Worm (Caenorhabditis elegans) whole organism, L1 larva: ENCODE measurements around the gene B0294.3.

ENCODE experiments used
- alr-1 ChIP-seq: fragments of 200-800 bp; sonication (Bioruptor generic); optimal IDR thresholded peaks from 2 replicates; lab custom pipeline; 2018; ENCODE audit warnings: borderline replicate concordance, mild to moderate bottlenecking, missing genetic modification characterization, missing compliant biosample characterization
- ceh-63 ChIP-seq: fragments of 200-800 bp; sonication (Bioruptor generic); optimal IDR thresholded peaks from 2 replicates; lab custom pipeline; 2018; ENCODE audit warnings: mild to moderate bottlenecking, missing genetic modification characterization, missing compliant biosample characterization
- ceh-8 ChIP-seq: fragments of 200-800 bp; sonication (Bioruptor generic); optimal IDR thresholded peaks from 2 replicates; lab custom pipeline; 2018; ENCODE audit warnings: mild to moderate bottlenecking, missing genetic modification characterization, moderate library complexity, missing compliant biosample characterization
- ceh-82 ChIP-seq, 3 experiments: fragments of 150-350 bp in 1 of 3; sonication (generic microtip) in 2 of 3; optimal IDR thresholded peaks; 2 replicates each; lab custom pipeline; 2014 to 2017; ENCODE audit warnings: missing biosample characterization in 3 of 3, missing genetic modification characterization in 3 of 3
- ceh-88 ChIP-seq: fragments of 200-800 bp; sonication (Bioruptor generic); IDR thresholded peaks from 2 replicates; pipeline ENCODE4 v1.3.6; 2022; ENCODE audit warnings: missing genetic modification characterization, missing compliant biosample characterization
- dpl-1 ChIP-seq, 3 experiments: fragments of 150-350 bp in 2 of 3; sonication (generic microtip) in 1 of 3; optimal IDR thresholded peaks; 2 replicates each; lab custom pipeline; 2014 to 2017; ENCODE audit warnings: missing biosample characterization in 3 of 3, missing genetic modification characterization in 3 of 3, missing genetic modification reagents in 3 of 3
- dsc-1 ChIP-seq: sonication (generic microtip); optimal IDR thresholded peaks from 2 replicates; lab custom pipeline; 2016; ENCODE audit warnings: mild to moderate bottlenecking, missing genetic modification characterization, missing compliant biosample characterization
- efl-1 ChIP-seq, 4 experiments: fragments of 150-350 bp; optimal IDR thresholded peaks in 3 of 4; peaks in 1 of 4; 1 replicate in 1 of 4; 2 replicates in 3 of 4; lab custom pipeline; 2014; ENCODE audit warnings: missing biosample characterization in 2 of 4, missing genetic modification characterization in 2 of 4, missing genetic modification reagents in 2 of 4
- efl-3 ChIP-seq: fragments of 200-800 bp; sonication (Bioruptor generic); optimal IDR thresholded peaks from 2 replicates; lab custom pipeline; 2018; ENCODE audit warnings: mild to moderate bottlenecking, missing genetic modification characterization, missing compliant biosample characterization
- egl-13 ChIP-seq: sonication (generic microtip); optimal IDR thresholded peaks from 2 replicates; lab custom pipeline; 2016; ENCODE audit warnings: missing genotype, missing genetic modification reagents, missing genetic modification characterization, missing compliant biosample characterization
- elt-2 ChIP-seq: sonication (generic microtip); optimal IDR thresholded peaks from 2 replicates; lab custom pipeline; 2016; ENCODE audit warnings: missing genetic modification characterization, mild to moderate bottlenecking, inconsistent platforms, missing compliant biosample characterization, missing genetic modification reagents
- elt-3 ChIP-seq, 6 experiments: fragments of 150-350 bp in 1 of 6; sonication (generic microtip); optimal IDR thresholded peaks; 2 replicates each; lab custom pipeline; 2017 to 2018; ENCODE audit warnings: missing biosample characterization in 6 of 6, missing genetic modification characterization in 6 of 6, inconsistent platforms in 1 of 6
- hlh-4 ChIP-seq: sonication (generic microtip); optimal IDR thresholded peaks from 2 replicates; lab custom pipeline; 2016; ENCODE audit warnings: mild to moderate bottlenecking, missing genetic modification characterization, missing compliant biosample characterization
- irx-1 ChIP-seq: sonication (generic microtip); optimal IDR thresholded peaks from 2 replicates; lab custom pipeline; 2016; ENCODE audit warnings: missing genetic modification characterization, missing compliant biosample characterization
- jun-1 ChIP-seq: fragments of 150-350 bp; optimal IDR thresholded peaks from 2 replicates; lab custom pipeline; 2014; ENCODE audit warnings: missing biosample characterization, missing genetic modification reagents, missing genetic modification characterization
- lin-35 ChIP-seq, 2 experiments: fragments of 150-350 bp; optimal IDR thresholded peaks; 2 replicates each; lab custom pipeline; 2014; ENCODE audit warnings: missing biosample characterization in 2 of 2, missing genetic modification characterization in 2 of 2, missing genetic modification reagents in 2 of 2
- lir-3 ChIP-seq: sonication (generic microtip); optimal IDR thresholded peaks from 2 replicates; lab custom pipeline; 2016; ENCODE audit warnings: mild to moderate bottlenecking, missing genetic modification characterization, moderate library complexity, missing compliant biosample characterization; ENCODE audit not compliant: poor library complexity
- lsy-2 ChIP-seq, 2 experiments: fragments of 150-350 bp; optimal IDR thresholded peaks; 2 replicates each; lab custom pipeline; 2014; ENCODE audit warnings: missing biosample characterization in 2 of 2, missing genetic modification characterization in 2 of 2
- mdl-1 ChIP-seq, 2 experiments: fragments of 150-350 bp; optimal IDR thresholded peaks; 2 replicates each; lab custom pipeline; 2014 to 2017; ENCODE audit warnings: missing biosample characterization in 2 of 2, missing genetic modification characterization in 2 of 2, inconsistent platforms in 1 of 2
- mef-2 ChIP-seq: fragments of 150-350 bp; optimal IDR thresholded peaks from 2 replicates; lab custom pipeline; 2014; ENCODE audit warnings: missing biosample characterization, missing genetic modification characterization
- mep-1 ChIP-seq: fragments of 150-350 bp; optimal IDR thresholded peaks from 2 replicates; lab custom pipeline; 2014; ENCODE audit warnings: missing biosample characterization, missing genetic modification characterization
- nhr-11 ChIP-seq: fragments of 150-350 bp; optimal IDR thresholded peaks from 2 replicates; lab custom pipeline; 2014; ENCODE audit warnings: missing biosample characterization, missing genetic modification characterization
- nhr-12 ChIP-seq: sonication (generic microtip); optimal IDR thresholded peaks from 2 replicates; lab custom pipeline; 2017; ENCODE audit warnings: missing biosample characterization, missing genetic modification characterization
- nhr-20 ChIP-seq: sonication (generic microtip); optimal IDR thresholded peaks from 2 replicates; lab custom pipeline; 2016; ENCODE audit warnings: mild to moderate bottlenecking, missing genetic modification characterization, missing compliant biosample characterization
- nhr-47 ChIP-seq: sonication (generic microtip); optimal IDR thresholded peaks from 2 replicates; lab custom pipeline; 2016; ENCODE audit warnings: mild to moderate bottlenecking, missing genetic modification characterization, moderate library complexity, missing compliant biosample characterization
- nhr-71 ChIP-seq: sonication (generic microtip); optimal IDR thresholded peaks from 2 replicates; lab custom pipeline; 2016; ENCODE audit warnings: mild to moderate bottlenecking, missing genetic modification characterization, moderate library complexity, missing compliant biosample characterization
- nhr-85 ChIP-seq: sonication (generic microtip); peaks from one replicate; lab custom pipeline; 2016; ENCODE audit warnings: missing genetic modification characterization, inconsistent platforms, missing compliant biosample characterization
- pag-3 ChIP-seq: sonication (generic microtip); optimal IDR thresholded peaks from 2 replicates; lab custom pipeline; 2017; ENCODE audit warnings: missing genetic modification characterization, mild to moderate bottlenecking, missing compliant biosample characterization, antibody characterized with exemption, borderline replicate concordance; ENCODE audit not compliant: insufficient read depth
- rnt-1 ChIP-seq: sonication (generic microtip); optimal IDR thresholded peaks from 2 replicates; lab custom pipeline; 2016; ENCODE audit warnings: mild to moderate bottlenecking, missing genetic modification characterization, moderate library complexity, missing compliant biosample characterization
- skn-1 ChIP-seq: fragments of 150-350 bp; optimal IDR thresholded peaks from 2 replicates; lab custom pipeline; 2014; ENCODE audit warnings: missing biosample characterization, missing genetic modification characterization
- snu-23 ChIP-seq: sonication (generic microtip); optimal IDR thresholded peaks from 2 replicates; lab custom pipeline; 2016; ENCODE audit warnings: missing genetic modification characterization, missing compliant biosample characterization
- sox-4 ChIP-seq: sonication (generic microtip); optimal IDR thresholded peaks from 2 replicates; lab custom pipeline; 2016; ENCODE audit warnings: missing genetic modification characterization, missing compliant biosample characterization
- swsn-7 ChIP-seq: sonication (generic microtip); optimal IDR thresholded peaks from 2 replicates; lab custom pipeline; 2016; ENCODE audit warnings: missing genetic modification characterization, missing compliant biosample characterization
- tbx-2 ChIP-seq: sonication (generic microtip); optimal IDR thresholded peaks from 2 replicates; lab custom pipeline; 2016; ENCODE audit warnings: missing genetic modification characterization, missing compliant biosample characterization
- tlp-1 ChIP-seq: fragments of 150-350 bp; optimal IDR thresholded peaks from 2 replicates; lab custom pipeline; 2014; ENCODE audit warnings: missing biosample characterization, missing genetic modification characterization
- unc-86 ChIP-seq: sonication (generic microtip); optimal IDR thresholded peaks from 2 replicates; lab custom pipeline; 2016; ENCODE audit warnings: missing genetic modification characterization, missing compliant biosample characterization
- xbp-1 ChIP-seq: sonication (generic microtip); optimal IDR thresholded peaks from 2 replicates; lab custom pipeline; 2016; ENCODE audit warnings: missing genetic modification characterization, missing compliant biosample characterization
- zag-1 ChIP-seq: fragments of 150-350 bp; optimal IDR thresholded peaks from 2 replicates; lab custom pipeline; 2014; ENCODE audit warnings: missing biosample characterization, missing genetic modification characterization
- zip-4 ChIP-seq: fragments of 200-800 bp; sonication (Bioruptor generic); optimal IDR thresholded peaks from 2 replicates; lab custom pipeline; 2018; ENCODE audit warnings: mild to moderate bottlenecking, missing genetic modification characterization, moderate library complexity, missing compliant biosample characterization
- ztf-11 ChIP-seq, 2 experiments: sonication (generic microtip); optimal IDR thresholded peaks; 2 replicates each; lab custom pipeline; 2016 to 2017; ENCODE audit warnings: missing genetic modification characterization in 2 of 2, missing biosample characterization in 1 of 2, missing compliant biosample characterization in 1 of 2

B0294.3 gene

DNA sequence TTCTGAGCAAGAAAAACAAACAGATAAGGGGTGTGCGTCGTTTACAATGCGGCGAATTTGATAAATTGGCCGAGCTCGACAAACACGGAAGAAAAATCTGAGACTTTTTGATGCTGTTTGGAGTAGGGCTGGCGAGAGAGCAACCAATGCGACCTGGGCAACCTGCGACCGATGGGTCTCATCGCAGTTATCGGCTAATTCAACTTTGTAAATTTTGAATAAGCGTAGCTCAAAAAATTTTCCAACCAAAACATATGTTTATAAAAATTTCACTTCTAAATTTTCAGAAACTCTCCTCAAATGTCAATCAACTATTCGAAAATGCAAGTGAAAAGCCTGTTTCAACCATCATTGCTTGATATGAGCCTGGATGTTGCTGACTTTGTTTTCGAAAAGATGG is at the start of gene B0294.3:
Gene B0294.3 (plus strand): TSS at position 301 of the 400 bp plus-strand sequence.
- TF ChIP-seq ztf-11 (tag; optimal IDR thresholded peaks at IDR 0.05; lab: Kevin White, UChicago) (no peak), mdl-1 (tag; optimal IDR thresholded peaks at IDR 0.05; lab: Kevin White, UChicago) (no peak), efl-3 (GFP tag; lab: Kevin White, UChicago) (no peak), irx-1 (tag; lab: Kevin White, UChicago) (no peak), elt-2 (no peak), lsy-2 (tag; optimal IDR thresholded peaks at IDR 0.05; lab: Kevin White, UChicago) (no peak), zip-4 (GFP tag; lab: Kevin White, UChicago) (no peak), unc-86 (tag; lab: Kevin White, UChicago) (no peak), ceh-88 (GFP tag; lab: Robert Waterston, UW) (no peak), hlh-4 (tag; lab: Kevin White, UChicago) (no peak), alr-1 (tag; lab: Kevin White, UChicago) (no peak), nhr-11 (no peak), nhr-85 (tag; lab: Kevin White, UChicago) (no peak), nhr-20 (tag; lab: Kevin White, UChicago) (no peak), swsn-7 (tag; lab: Kevin White, UChicago) (no peak), lir-3 (tag; lab: Kevin White, UChicago) (no peak), dpl-1 (GFP tag; optimal IDR thresholded peaks at IDR 0.05; lab: Kevin White, UChicago) (no peak), mef-2 (tag; lab: Kevin White, UChicago) (no peak), sox-4 (no peak), rnt-1 (tag; lab: Kevin White, UChicago) (no peak)

DNA sequence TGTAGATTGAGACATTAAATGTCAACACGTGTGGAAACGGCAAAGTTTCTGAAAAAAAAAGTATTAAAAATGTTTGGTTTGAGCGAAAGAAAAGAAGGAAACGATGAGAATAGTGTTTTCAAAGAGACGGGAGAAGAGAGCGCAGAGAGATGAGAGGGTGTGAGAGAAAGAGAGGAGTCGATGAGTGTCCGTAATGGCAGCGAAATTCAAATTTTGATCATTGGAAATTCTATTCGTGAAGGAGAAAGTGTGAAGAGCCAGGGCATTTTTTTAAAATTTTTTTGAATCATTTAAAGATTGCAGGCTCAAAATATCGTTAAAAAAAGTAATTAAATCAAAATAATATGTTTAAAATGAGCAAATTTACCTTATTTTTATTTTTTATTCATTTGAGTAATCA is 46.5 kb upstream of the B0294.3 start, which contains the start of gene T26C11.4:
Gene T26C11.4 (minus strand): TSS at position 54 of the 400 bp plus-strand sequence.
- TF ChIP-seq nhr-47 (tag; lab: Kevin White, UChicago) (peak; percentile 47), lsy-2 (tag; optimal IDR thresholded peaks at IDR 0.05; lab: Kevin White, UChicago) (peak; percentile 24 to 29), ceh-8 (GFP tag; lab: Kevin White, UChicago) (no peak), elt-3 (tag; optimal IDR thresholded peaks at IDR 0.05; lab: Kevin White, UChicago) (no peak), nhr-71 (peak; percentile 36), rnt-1 (tag; lab: Kevin White, UChicago) (peak; percentile 21), dsc-1 (tag; lab: Kevin White, UChicago) (no peak), nhr-12 (tag; lab: Kevin White, UChicago) (no peak), efl-1 (optimal IDR thresholded peaks at IDR 0.05; lab: Kevin White, UChicago) (peak in 1 of 2 experiments; percentile 76), efl-1 (GFP tag; optimal IDR thresholded peaks at IDR 0.05 in 1 of 2; lab: Kevin White, UChicago) (peak; percentile 77 to 97), tlp-1 (tag; lab: Kevin White, UChicago) (no peak), dpl-1 (GFP tag; optimal IDR thresholded peaks at IDR 0.05; lab: Kevin White, UChicago) (peak; percentile 67 to 77 (median 72)), mep-1 (tag; lab: Kevin White, UChicago) (no peak), xbp-1 (peak; percentile 3), skn-1 (tag; lab: Kevin White, UChicago) (peak; percentile 54), zag-1 (tag; lab: Kevin White, UChicago) (no peak), jun-1 (no peak), snu-23 (GFP tag; lab: Kevin White, UChicago) (peak; percentile 50), nhr-20 (tag; lab: Kevin White, UChicago) (peak; percentile 14), lin-35 (GFP tag; optimal IDR thresholded peaks at IDR 0.05; lab: Kevin White, UChicago) (peak; percentile 49 to 88), pag-3 (tag; lab: Kevin White, UChicago) (no peak), tbx-2 (tag; lab: Kevin White, UChicago) (peak; percentile 8), ceh-63 (GFP tag; lab: Kevin White, UChicago) (no peak), ceh-82 (tag; optimal IDR thresholded peaks at IDR 0.05; lab: Kevin White, UChicago) (peak in 1 of 3 experiments; percentile 38), egl-13 (tag; lab: Kevin White, UChicago) (peak; percentile 6)
